Worm (Caenorhabditis elegans): ENCODE results near the gene bbs-8.

DNA sequence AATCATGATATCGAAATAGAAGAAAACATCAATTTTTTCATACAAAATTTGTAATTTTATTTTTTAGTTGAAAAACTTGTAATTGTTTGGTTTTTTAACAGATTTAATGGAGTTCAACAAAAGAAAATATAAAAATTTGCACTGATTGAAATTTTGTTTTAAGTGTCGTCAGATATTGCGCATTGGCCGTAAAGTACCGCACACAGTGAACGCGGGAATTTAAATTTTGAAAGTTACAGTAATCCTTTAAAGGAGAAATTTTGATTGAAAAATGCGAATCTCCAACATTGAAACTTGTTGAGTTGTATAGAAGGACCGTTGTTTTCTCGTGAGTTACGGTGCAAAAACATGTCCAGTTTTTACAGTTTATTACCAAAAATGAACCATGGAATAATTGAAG lies 28.1 kb upstream of the bbs-8 start:
- TF ChIP-seq ama-1 (optimal IDR thresholded peaks at IDR 0.05) (no peak), scrt-1 (GFP tag; IDR thresholded peaks at IDR 0.05) (no peak), ceh-13 (GFP tag; optimal IDR thresholded peaks at IDR 0.05) (no peak), F13C5.2 (tag; optimal IDR thresholded peaks at IDR 0.05) (no peak), pes-1 (GFP tag; IDR thresholded peaks at IDR 0.05) (no peak), hnd-1 (tag; optimal IDR thresholded peaks at IDR 0.05) (no peak), sea-1 (GFP tag; conservative IDR thresholded peaks at IDR 0.05) (no peak), tbx-37 (GFP tag; conservative IDR thresholded peaks at IDR 0.05) (no peak), tra-4 (tag; optimal IDR thresholded peaks at IDR 0.05) (no peak), flt-1 (GFP tag; IDR thresholded peaks at IDR 0.05) (no peak), B0310.2 (tag; optimal IDR thresholded peaks at IDR 0.05) (no peak), hmg-4 (GFP tag; optimal IDR thresholded peaks at IDR 0.05) (no peak)
